Worm (Caenorhabditis elegans) whole organism, young adult: ENCODE data around the gene R10E11.6.

Experiments used
- B0261.1 ChIP-seq: sonication (generic microtip); optimal IDR thresholded peaks from 2 replicates; lab custom pipeline; 2016; ENCODE audit warnings: mild to moderate bottlenecking, missing genetic modification characterization, moderate library complexity, missing compliant biosample characterization
- B0336.3 ChIP-seq: fragments of 200-800 bp; sonication (Bioruptor generic); IDR thresholded peaks from 2 replicates; pipeline ENCODE4 v1.3.6; 2022; ENCODE audit warnings: missing genetic modification characterization, missing compliant biosample characterization
- D2030.7 ChIP-seq: fragments of 200-800 bp; sonication (Bioruptor generic); IDR thresholded peaks from 2 replicates; pipeline ENCODE4 v1.3.6; 2022; ENCODE audit warnings: missing genetic modification reagents, missing genetic modification characterization, missing compliant biosample characterization
- F33H1.4 ChIP-seq: fragments of 200-800 bp; sonication (Bioruptor generic); IDR thresholded peaks from 2 replicates; pipeline ENCODE4 v1.3.6; 2022; ENCODE audit warnings: missing genetic modification reagents, missing genetic modification characterization, missing compliant biosample characterization
- F49E8.2 ChIP-seq: sonication (generic microtip); optimal IDR thresholded peaks from 3 replicates; lab custom pipeline; 2017; ENCODE audit warnings: missing genetic modification characterization, mild to moderate bottlenecking, missing compliant biosample characterization, antibody characterized with exemption, moderate library complexity; ENCODE audit not compliant: insufficient read depth
- F55B11.4 ChIP-seq: sonication (generic microtip); optimal IDR thresholded peaks from 2 replicates; lab custom pipeline; 2016; ENCODE audit warnings: missing compliant biosample characterization, missing genetic modification characterization, borderline replicate concordance; ENCODE audit not compliant: insufficient read depth
- F57A8.1 ChIP-seq: fragments of 200-800 bp; sonication (Bioruptor generic); optimal IDR thresholded peaks from 2 replicates; lab custom pipeline; 2018; ENCODE audit warnings: mild to moderate bottlenecking, missing genetic modification characterization, moderate library complexity, missing compliant biosample characterization
- K11D2.4 ChIP-seq: fragments of 200-800 bp; sonication (Bioruptor generic); IDR thresholded peaks from 2 replicates; pipeline ENCODE4 v1.3.6; 2022; ENCODE audit warnings: missing genetic modification reagents, missing genetic modification characterization, missing compliant biosample characterization
- Y53F4B.3 ChIP-seq: fragments of 200-800 bp; sonication (Bioruptor generic); IDR thresholded peaks from 2 replicates; pipeline ENCODE4 v1.3.6; 2022; ENCODE audit warnings: missing genetic modification reagents, missing genetic modification characterization, missing compliant biosample characterization
- Y56A3A.18 ChIP-seq: fragments of 200-800 bp; sonication (Bioruptor generic); IDR thresholded peaks from 2 replicates; pipeline ENCODE4 v1.3.6; 2022; ENCODE audit warnings: missing genetic modification reagents, missing genetic modification characterization, missing compliant biosample characterization
- Y67H2A.10 ChIP-seq: fragments of 200-800 bp; sonication (Bioruptor generic); conservative IDR thresholded peaks from 2 replicates; pipeline ENCODE4 v1.3.6; 2022; ENCODE audit warnings: missing genetic modification reagents, missing genetic modification characterization, missing compliant biosample characterization
- ama-1 ChIP-seq, 3 experiments: fragments of 150-350 bp in 1 of 3; sonication (generic microtip) in 2 of 3; optimal IDR thresholded peaks; 2 replicates each; lab custom pipeline; 2014 to 2018; ENCODE audit warnings: missing biosample characterization in 2 of 3, missing genetic modification characterization in 2 of 3, missing genetic modification reagents in 2 of 3
- atf-7 ChIP-seq: sonication (generic microtip); optimal IDR thresholded peaks from 2 replicates; lab custom pipeline; 2017; ENCODE audit warnings: mild to moderate bottlenecking, missing genetic modification characterization, missing compliant biosample characterization
- attf-5 ChIP-seq: fragments of 200-800 bp; sonication (Bioruptor generic); optimal IDR thresholded peaks from 2 replicates; lab custom pipeline; 2018; ENCODE audit warnings: mild to moderate bottlenecking, missing genetic modification characterization, missing compliant biosample characterization
- bed-2 ChIP-seq: fragments of 200-800 bp; sonication (Bioruptor generic); IDR thresholded peaks from 2 replicates; pipeline ENCODE4 v1.3.6; 2022; ENCODE audit warnings: missing genetic modification reagents, missing genetic modification characterization, missing compliant biosample characterization
- cebp-2 ChIP-seq: fragments of 200-800 bp; sonication (Bioruptor generic); IDR thresholded peaks from 2 replicates; pipeline ENCODE4 v1.3.6; 2022; ENCODE audit warnings: missing genetic modification characterization, missing compliant biosample characterization
- ceh-91 ChIP-seq: fragments of 200-800 bp; sonication (Bioruptor generic); IDR thresholded peaks from 2 replicates; pipeline ENCODE4 v1.3.6; 2022; ENCODE audit warnings: missing genetic modification reagents, missing genetic modification characterization, missing compliant biosample characterization
- egrh-3 ChIP-seq: fragments of 200-800 bp; sonication (Bioruptor generic); IDR thresholded peaks from 2 replicates; pipeline ENCODE4 v1.3.6; 2022; ENCODE audit warnings: missing genetic modification reagents, missing genetic modification characterization, missing compliant biosample characterization
- hmg-1.2 ChIP-seq: fragments of 200-800 bp; sonication (Bioruptor generic); IDR thresholded peaks from 2 replicates; pipeline ENCODE4 v1.3.6; 2022; ENCODE audit warnings: missing genetic modification reagents, missing genetic modification characterization, missing compliant biosample characterization
- hrde-1 ChIP-seq: sonication (generic microtip); optimal IDR thresholded peaks from 2 replicates; lab custom pipeline; 2016; ENCODE audit warnings: missing genetic modification characterization, mild to moderate bottlenecking, missing compliant biosample characterization, moderate library complexity, missing genotype, missing genetic modification reagents, borderline replicate concordance
- let-607 ChIP-seq, 2 experiments: fragments of 200-800 bp in 1 of 2; sonication (Bioruptor generic) in 1 of 2; sonication (generic microtip) in 1 of 2; optimal IDR thresholded peaks; 2 replicates each; lab custom pipeline; 2016 to 2018; ENCODE audit warnings: mild to moderate bottlenecking in 2 of 2, missing compliant biosample characterization in 2 of 2, missing genetic modification characterization in 2 of 2, moderate library complexity in 2 of 2, missing genotype in 1 of 2
- lin-40 ChIP-seq: sonication (generic microtip); optimal IDR thresholded peaks from 2 replicates; lab custom pipeline; 2016; ENCODE audit warnings: missing genetic modification characterization, mild to moderate bottlenecking, missing compliant biosample characterization, missing genotype, missing genetic modification reagents
- lsy-27 ChIP-seq: sonication (generic microtip); optimal IDR thresholded peaks from 2 replicates; lab custom pipeline; 2017; ENCODE audit warnings: missing genetic modification characterization, mild to moderate bottlenecking, missing compliant biosample characterization, antibody characterized with exemption, missing genotype, borderline replicate concordance; ENCODE audit not compliant: insufficient read depth
- madf-8 ChIP-seq: fragments of 200-800 bp; sonication (Bioruptor generic); conservative IDR thresholded peaks from 2 replicates; pipeline ENCODE4 v1.3.6; 2022; ENCODE audit warnings: missing genetic modification reagents, missing genetic modification characterization, missing compliant biosample characterization
- nhr-80 ChIP-seq: sonication (generic microtip); optimal IDR thresholded peaks from 2 replicates; lab custom pipeline; 2016; ENCODE audit warnings: missing genetic modification characterization, missing compliant biosample characterization
- pbrm-1 ChIP-seq: fragments of 200-800 bp; sonication (Bioruptor generic); IDR thresholded peaks from 2 replicates; pipeline ENCODE4 v1.3.6; 2022; ENCODE audit warnings: missing genetic modification reagents, missing genetic modification characterization, missing compliant biosample characterization
- rec-8 ChIP-seq, 2 experiments: sonication (generic microtip); optimal IDR thresholded peaks; 2 replicates each; lab custom pipeline; 2016; ENCODE audit warnings: mild to moderate bottlenecking in 2 of 2, missing genetic modification characterization in 2 of 2, missing genetic modification reagents in 2 of 2, missing genotype in 2 of 2, missing biosample characterization in 1 of 2, missing compliant biosample characterization in 1 of 2, moderate library complexity in 1 of 2
- repo-1 ChIP-seq: sonication (generic microtip); optimal IDR thresholded peaks from 2 replicates; lab custom pipeline; 2017; ENCODE audit warnings: mild to moderate bottlenecking, missing genetic modification characterization, missing compliant biosample characterization
- snpc-3.4 ChIP-seq: sonication (generic microtip); optimal IDR thresholded peaks from 2 replicates; lab custom pipeline; 2017; ENCODE audit warnings: missing genetic modification characterization, mild to moderate bottlenecking, missing compliant biosample characterization, antibody characterized with exemption, moderate library complexity, missing genotype, missing genetic modification reagents
- snpc-4 ChIP-seq, 5 experiments: fragments of 150-350 bp in 1 of 5; sonication (generic microtip) in 4 of 5; optimal IDR thresholded peaks; 2 replicates each; lab custom pipeline; 2014 to 2018; ENCODE audit warnings: missing genetic modification characterization in 5 of 5, missing biosample characterization in 3 of 5, antibody characterized with exemption in 2 of 5, mild to moderate bottlenecking in 2 of 5, missing compliant biosample characterization in 2 of 5, missing genotype in 2 of 5, moderate library complexity in 2 of 5, missing genetic modification reagents in 1 of 5
- somi-1 ChIP-seq: fragments of 200-800 bp; sonication (Bioruptor generic); optimal IDR thresholded peaks from 2 replicates; lab custom pipeline; 2018; ENCODE audit warnings: mild to moderate bottlenecking, missing genetic modification characterization, missing compliant biosample characterization
- tbp1 ChIP-seq: fragments of 200-800 bp; sonication (Bioruptor generic); optimal IDR thresholded peaks from 2 replicates; lab custom pipeline; 2018; ENCODE audit warnings: mild to moderate bottlenecking, missing genetic modification characterization, missing compliant biosample characterization
- tbx-9 ChIP-seq: sonication (generic microtip); optimal IDR thresholded peaks from 2 replicates; lab custom pipeline; 2016; ENCODE audit warnings: borderline replicate concordance, missing genetic modification characterization, inconsistent platforms, missing compliant biosample characterization
- ztf-25 ChIP-seq: fragments of 200-800 bp; sonication (Bioruptor generic); IDR thresholded peaks from 2 replicates; pipeline ENCODE4 v1.3.6; 2022; ENCODE audit warnings: missing genetic modification reagents, missing genetic modification characterization, missing compliant biosample characterization
- ztf-26 ChIP-seq: sonication (generic microtip); optimal IDR thresholded peaks from 2 replicates; lab custom pipeline; 2017; ENCODE audit warnings: missing genetic modification characterization, missing compliant biosample characterization
- ztf-3 ChIP-seq: fragments of 200-800 bp; sonication (Bioruptor generic); optimal IDR thresholded peaks from 2 replicates; lab custom pipeline; 2018; ENCODE audit warnings: mild to moderate bottlenecking, missing genetic modification characterization, missing compliant biosample characterization

The R10E11.6 gene

DNA sequence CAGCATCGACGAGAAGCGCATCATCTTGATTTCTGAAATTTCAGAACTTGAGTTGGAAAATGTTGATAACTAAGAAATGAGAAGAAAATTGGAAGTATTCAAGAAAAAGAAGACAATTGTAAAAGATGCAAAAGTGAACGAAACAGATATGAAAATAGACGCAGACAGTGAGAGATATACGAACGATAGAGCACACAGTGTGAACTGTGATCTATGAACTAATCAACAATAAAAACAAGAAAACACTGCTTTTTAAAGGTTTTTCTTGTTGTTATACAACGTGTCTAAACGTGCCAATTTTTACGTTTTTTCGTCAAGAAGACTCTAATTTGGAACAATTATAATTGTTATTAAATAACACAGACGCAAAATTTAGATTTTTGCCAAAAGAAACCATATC lies 30.0 kb upstream of the R10E11.6 start, which contains the start of gene ech-6:
ech-6 (minus strand) TSS at position 32 of the 400 bp plus-strand sequence.
- TF ChIP-seq hmg-1.2 (peak; percentile 58; the same call in 1 of the 2 replicates), somi-1 (GFP tag; lab: Kevin White, UChicago) (no peak), ama-1 (optimal IDR thresholded peaks at IDR 0.05; lab: Kevin White, UChicago) (peak; percentile 33), ama-1 (GFP tag; optimal IDR thresholded peaks at IDR 0.05; lab: Kevin White, UChicago) (no peak), snpc-3.4 (tag; lab: Kevin White, UChicago) (no peak), B0336.3 (GFP tag; lab: Robert Waterston, UW) (no peak), F49E8.2 (tag; lab: Kevin White, UChicago) (no peak), Y53F4B.3 (GFP tag; lab: Robert Waterston, UW) (no peak), lsy-27 (tag; lab: Kevin White, UChicago) (no peak), rec-8 (tag; optimal IDR thresholded peaks at IDR 0.05; lab: Kevin White, UChicago) (no peak), ztf-25 (GFP tag; lab: Robert Waterston, UW) (no peak), egrh-3 (no peak), repo-1 (no peak), atf-7 (tag; lab: Kevin White, UChicago) (no peak), ztf-3 (GFP tag; lab: Kevin White, UChicago) (no peak), F55B11.4 (tag; lab: Kevin White, UChicago) (no peak), Y67H2A.10 (GFP tag; lab: Robert Waterston, UW) (no peak), K11D2.4 (GFP tag; lab: Robert Waterston, UW) (no peak), hrde-1 (tag; lab: Kevin White, UChicago) (no peak), cebp-2 (GFP tag; lab: Robert Waterston, UW) (no peak), snpc-4 (GFP tag; optimal IDR thresholded peaks at IDR 0.05; lab: Kevin White, UChicago) (no peak), snpc-4 (tag; optimal IDR thresholded peaks at IDR 0.05; lab: Kevin White, UChicago) (peak in 1 of 4 experiments; percentile 28), tbp1 (no peak), ztf-26 (tag; lab: Kevin White, UChicago) (no peak), F57A8.1 (no peak), bed-2 (GFP tag; lab: Robert Waterston, UW) (no peak), lin-40 (tag; lab: Kevin White, UChicago) (peak; percentile 37), ceh-91 (GFP tag; lab: Robert Waterston, UW) (no peak), madf-8 (GFP tag; lab: Robert Waterston, UW) (no peak), nhr-80 (peak; percentile 67), D2030.7 (GFP tag; lab: Robert Waterston, UW) (no peak), let-607 (tag; optimal IDR thresholded peaks at IDR 0.05; lab: Kevin White, UChicago) (peak in 1 of 2 experiments; percentile 29), pbrm-1 (GFP tag; lab: Robert Waterston, UW) (no peak), Y56A3A.18 (GFP tag; lab: Robert Waterston, UW) (no peak), B0261.1 (no peak)

DNA sequence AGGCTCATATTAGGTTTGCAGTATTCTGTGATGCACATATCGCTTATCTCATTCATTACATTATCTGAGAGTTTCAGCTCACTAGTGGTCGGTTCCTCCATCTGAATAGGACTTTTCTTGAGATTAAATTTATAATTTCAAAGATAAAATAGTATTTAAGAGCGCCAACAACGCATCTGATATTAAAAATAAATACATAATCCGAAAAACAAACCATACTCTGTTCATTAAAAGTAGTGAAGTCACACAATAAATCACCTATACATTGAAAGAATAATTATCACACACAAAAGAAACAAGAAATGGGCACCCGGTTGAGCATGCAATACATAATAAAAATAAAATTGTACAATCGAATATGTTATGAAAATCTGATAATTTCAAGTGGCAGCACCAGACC lies 25.4 kb upstream of the R10E11.6 start, which contains the start of gene vps-53:
vps-53 (minus strand) TSS at position 101 of the 400 bp plus-strand sequence.
- TF ChIP-seq madf-8 (GFP tag; lab: Robert Waterston, UW) = no peak
- TF ChIP-seq attf-5 = no peak
- TF ChIP-seq hrde-1 (tag; lab: Kevin White, UChicago) = no peak
- TF ChIP-seq F33H1.4 = no peak
- TF ChIP-seq tbx-9 (tag; lab: Kevin White, UChicago) = no peak
- TF ChIP-seq, all 124 proteins: peak for 0
